Worm (Caenorhabditis elegans) whole organism, late embryonic: Measurements from ENCODE around the gene C18B2.5.

ENCODE experiments used
- K02D7.2 ChIP-seq: sonication (generic microtip); optimal IDR thresholded peaks from 2 replicates; lab custom pipeline; 2017; ENCODE audit warnings: mild to moderate bottlenecking, missing genetic modification characterization, missing compliant biosample characterization
- ahr-1 ChIP-seq: sonication (generic microtip); optimal IDR thresholded peaks from 2 replicates; lab custom pipeline; 2016; ENCODE audit warnings: missing genetic modification characterization, missing compliant biosample characterization
- ceh-30 ChIP-seq: fragments of 150-350 bp; optimal IDR thresholded peaks from 2 replicates; lab custom pipeline; 2014; ENCODE audit warnings: missing biosample characterization, missing genetic modification characterization
- dmd-4 ChIP-seq: sonication (generic microtip); optimal IDR thresholded peaks from 2 replicates; lab custom pipeline; 2016; ENCODE audit warnings: borderline replicate concordance, missing genetic modification characterization, missing compliant biosample characterization
- dve-1 ChIP-seq: sonication (generic microtip); optimal IDR thresholded peaks from 2 replicates; lab custom pipeline; 2017; ENCODE audit warnings: antibody characterized with exemption, mild to moderate bottlenecking, missing genetic modification characterization, missing compliant biosample characterization
- hlh-8 ChIP-seq: sonication (generic microtip); optimal IDR thresholded peaks from 2 replicates; lab custom pipeline; 2016; ENCODE audit warnings: missing genotype, missing genetic modification characterization, missing compliant biosample characterization
- nhr-11 ChIP-seq: fragments of 150-350 bp; optimal IDR thresholded peaks from 2 replicates; lab custom pipeline; 2014; ENCODE audit warnings: missing biosample characterization, missing genetic modification characterization
- npax-4 ChIP-seq: sonication (generic microtip); optimal IDR thresholded peaks from 2 replicates; lab custom pipeline; 2016; ENCODE audit warnings: missing genetic modification characterization, missing compliant biosample characterization
- pha-4 ChIP-seq: fragments of 150-350 bp; optimal IDR thresholded peaks from 2 replicates; lab custom pipeline; 2018; ENCODE audit warnings: missing biosample characterization, missing genetic modification reagents, missing genetic modification characterization
- tbx-2 ChIP-seq: sonication (generic microtip); optimal IDR thresholded peaks from 2 replicates; lab custom pipeline; 2016; ENCODE audit warnings: missing genetic modification characterization, missing compliant biosample characterization
- unc-55 ChIP-seq: sonication (generic microtip); optimal IDR thresholded peaks from 2 replicates; lab custom pipeline; 2017; ENCODE audit warnings: missing biosample characterization, missing genetic modification reagents, missing genetic modification characterization
- unc-86 ChIP-seq: sonication (generic microtip); optimal IDR thresholded peaks from 2 replicates; lab custom pipeline; 2016; ENCODE audit warnings: missing genetic modification characterization, missing compliant biosample characterization

ce11 chrX:3625599-3625998 lies 14.7 kb upstream of the C18B2.5 start:
- no peak for TF ChIP-seq unc-55 (GFP tag; lab: Kevin White, UChicago)
- no peak for TF ChIP-seq dmd-4 (tag; lab: Kevin White, UChicago)
- no peak for TF ChIP-seq pha-4 (tag; lab: Kevin White, UChicago)
- no peak for TF ChIP-seq nhr-11 (tag; lab: Kevin White, UChicago)
- no peak for TF ChIP-seq ahr-1
- TF ChIP-seq npax-4 (tag; lab: Kevin White, UChicago): no peak
- TF ChIP-seq K02D7.2 (tag; lab: Kevin White, UChicago): no peak
- no peak for TF ChIP-seq hlh-8 (tag; lab: Kevin White, UChicago)
- TF ChIP-seq tbx-2 (tag; lab: Kevin White, UChicago): no peak
- TF ChIP-seq ceh-30 (tag; lab: Kevin White, UChicago): no peak
- TF ChIP-seq unc-86 (tag; lab: Kevin White, UChicago): no peak
- TF ChIP-seq dve-1 (tag; lab: Kevin White, UChicago): no peak
